Fruit fly (Drosophila melanogaster) whole organism, prepupa: Measurements from ENCODE around the gene CG15317.

Experiments used
- Blimp-1 ChIP-seq: fragments of 200-800 bp; sonication (Bioruptor generic); optimal IDR thresholded peaks from 3 replicates; lab custom pipeline; 2017; ENCODE audit warnings: missing biosample characterization, missing genetic modification characterization, mild to moderate bottlenecking, moderate library complexity, missing genetic modification reagents
- CG10631 ChIP-seq: fragments of 200-800 bp; sonication (Bioruptor generic); optimal IDR thresholded peaks from 2 replicates; lab custom pipeline; 2016; ENCODE audit warnings: missing biosample characterization, missing genetic modification characterization
- CG11294 ChIP-seq: fragments of 200-800 bp; sonication (Bioruptor generic); IDR thresholded peaks from 2 replicates; pipeline ENCODE4 v1.3.6; 2022; ENCODE audit warnings: missing biosample characterization, missing genetic modification characterization
- CG11762 ChIP-seq: fragments of 200-800 bp; sonication (Bioruptor generic); optimal IDR thresholded peaks from 3 replicates; lab custom pipeline; 2016; ENCODE audit warnings: missing biosample characterization, missing genetic modification characterization; ENCODE audit not compliant: insufficient read depth
- CG11902 ChIP-seq: fragments of 200-800 bp; sonication (Bioruptor generic); optimal IDR thresholded peaks from 3 replicates; lab custom pipeline; 2016; ENCODE audit warnings: missing biosample characterization, missing genetic modification characterization
- CG15336 ChIP-seq: fragments of 200-800 bp; sonication (Bioruptor generic); IDR thresholded peaks from 2 replicates; pipeline ENCODE4 v1.3.6; 2022; ENCODE audit warnings: missing biosample characterization, missing genetic modification characterization
- CG1621 ChIP-seq: fragments of 200-800 bp; sonication (Bioruptor generic); optimal IDR thresholded peaks from 3 replicates; lab custom pipeline; 2018; ENCODE audit warnings: missing biosample characterization, mild to moderate bottlenecking, missing genetic modification characterization
- CG16779 ChIP-seq: fragments of 200-800 bp; sonication (Bioruptor generic); optimal IDR thresholded peaks from 3 replicates; lab custom pipeline; 2017; ENCODE audit warnings: missing biosample characterization, mild to moderate bottlenecking, missing genetic modification characterization
- CG3032 ChIP-seq: fragments of 200-800 bp; optimal IDR thresholded peaks from 2 replicates; lab custom pipeline; 2019; ENCODE audit warnings: missing biosample characterization, mild to moderate bottlenecking, missing genetic modification characterization, moderate library complexity
- CG31627 ChIP-seq: fragments of 200-800 bp; sonication (Bioruptor generic); optimal IDR thresholded peaks from 3 replicates; lab custom pipeline; 2016; ENCODE audit warnings: missing biosample characterization, missing genetic modification characterization
- CG34406 ChIP-seq: fragments of 200-800 bp; sonication (Bioruptor generic); optimal IDR thresholded peaks from 3 replicates; lab custom pipeline; 2016; ENCODE audit warnings: missing biosample characterization, missing genetic modification characterization
- CG3919 ChIP-seq: fragments of 200-800 bp; sonication (Bioruptor generic); optimal IDR thresholded peaks from 3 replicates; lab custom pipeline; 2016; ENCODE audit warnings: missing biosample characterization, missing genetic modification characterization
- CG4318 ChIP-seq: fragments of 200-800 bp; sonication (Bioruptor generic); optimal IDR thresholded peaks from 3 replicates; lab custom pipeline; 2017; ENCODE audit warnings: missing biosample characterization, mild to moderate bottlenecking, missing genetic modification characterization
- CG6163 ChIP-seq: fragments of 200-800 bp; sonication (Bioruptor generic); IDR thresholded peaks from 3 replicates; pipeline ENCODE4 v1.3.6; 2022; ENCODE audit warnings: missing biosample characterization, missing genetic modification characterization
- CG6276 ChIP-seq: fragments of 200-800 bp; sonication (Bioruptor generic); optimal IDR thresholded peaks from 2 replicates; lab custom pipeline; 2017; ENCODE audit warnings: missing biosample characterization, mild to moderate bottlenecking, missing genetic modification characterization
- CG6792 ChIP-seq: fragments of 200-800 bp; sonication (Bioruptor generic); optimal IDR thresholded peaks from 3 replicates; lab custom pipeline; 2016; ENCODE audit warnings: missing biosample characterization, missing genetic modification characterization
- CG6808 ChIP-seq: fragments of 200-800 bp; sonication (Bioruptor generic); optimal IDR thresholded peaks from 3 replicates; lab custom pipeline; 2017; ENCODE audit warnings: missing biosample characterization, missing genetic modification characterization, mild to moderate bottlenecking, moderate library complexity, missing genetic modification reagents
- CG6854 ChIP-seq: fragments of 200-800 bp; sonication (Bioruptor generic); optimal IDR thresholded peaks from 2 replicates; lab custom pipeline; 2017; ENCODE audit warnings: missing biosample characterization, mild to moderate bottlenecking, missing genetic modification characterization
- CG7368 ChIP-seq: fragments of 200-800 bp; sonication (Bioruptor generic); optimal IDR thresholded peaks from 3 replicates; lab custom pipeline; 2016; ENCODE audit warnings: missing biosample characterization, missing genetic modification characterization
- CG8119 ChIP-seq: fragments of 200-800 bp; sonication (Bioruptor generic); IDR thresholded peaks from 3 replicates; pipeline ENCODE4 v1.3.6; 2022; ENCODE audit warnings: missing biosample characterization, missing genetic modification characterization
- CG8319 ChIP-seq: fragments of 200-800 bp; sonication (Bioruptor generic); optimal IDR thresholded peaks from 3 replicates; lab custom pipeline; 2016; ENCODE audit warnings: missing biosample characterization, missing genetic modification characterization
- CG8632 ChIP-seq: fragments of 200-800 bp; sonication (Bioruptor generic); optimal IDR thresholded peaks from 3 replicates; lab custom pipeline; 2016; ENCODE audit warnings: missing biosample characterization, missing genetic modification characterization
- CG9139 ChIP-seq: fragments of 200-800 bp; sonication (Bioruptor generic); optimal IDR thresholded peaks from 3 replicates; lab custom pipeline; 2017; ENCODE audit warnings: missing biosample characterization, mild to moderate bottlenecking, missing genetic modification characterization
- Eip75B ChIP-seq: fragments of 200-800 bp; sonication (Bioruptor generic); optimal IDR thresholded peaks from 3 replicates; lab custom pipeline; 2016; ENCODE audit warnings: missing biosample characterization, missing genetic modification characterization
- Eip78C ChIP-seq: fragments of 200-800 bp; sonication (Bioruptor generic); peaks from one replicate; lab custom pipeline; 2016; ENCODE audit warnings: missing biosample characterization, missing genetic modification characterization
- Eip93F ChIP-seq: fragments of 200-800 bp; sonication (Bioruptor generic); optimal IDR thresholded peaks from 2 replicates; lab custom pipeline; 2016; ENCODE audit warnings: missing biosample characterization, mild to moderate bottlenecking, missing genetic modification characterization
- Ets21C ChIP-seq: fragments of 200-800 bp; sonication (Bioruptor generic); optimal IDR thresholded peaks from 3 replicates; lab custom pipeline; 2016; ENCODE audit warnings: missing biosample characterization, missing genetic modification characterization
- Hr38 ChIP-seq: sonication (Bioruptor generic); optimal IDR thresholded peaks from 2 replicates; lab custom pipeline; 2016; ENCODE audit warnings: missing biosample characterization, missing genetic modification characterization
- Hr39 ChIP-seq: fragments of 200-800 bp; sonication (Bioruptor generic); optimal IDR thresholded peaks from 2 replicates; lab custom pipeline; 2016; ENCODE audit warnings: missing biosample characterization, missing genetic modification characterization
- Hr4 ChIP-seq: fragments of 200-800 bp; sonication (Bioruptor generic); optimal IDR thresholded peaks from 3 replicates; lab custom pipeline; 2016; ENCODE audit warnings: missing biosample characterization, missing genetic modification characterization
- Lpt ChIP-seq: fragments of 200-800 bp; sonication (Bioruptor generic); optimal IDR thresholded peaks from 3 replicates; lab custom pipeline; 2016; ENCODE audit warnings: missing biosample characterization, missing genetic modification characterization
- Met ChIP-seq: fragments of 200-800 bp; sonication (Bioruptor generic); optimal IDR thresholded peaks from 3 replicates; lab custom pipeline; 2016; ENCODE audit warnings: missing biosample characterization, missing genetic modification characterization
- OdsH ChIP-seq: fragments of 200-800 bp; sonication (Bioruptor generic); optimal IDR thresholded peaks from 3 replicates; lab custom pipeline; 2016; ENCODE audit warnings: missing biosample characterization, missing genetic modification characterization
- Sox102F ChIP-seq: fragments of 200-800 bp; sonication (Bioruptor generic); optimal IDR thresholded peaks from 2 replicates; lab custom pipeline; 2016; ENCODE audit warnings: missing biosample characterization, mild to moderate bottlenecking, missing genetic modification characterization
- Sox15 ChIP-seq: fragments of 200-800 bp; sonication (Bioruptor generic); optimal IDR thresholded peaks from 3 replicates; lab custom pipeline; 2016; ENCODE audit warnings: missing biosample characterization, missing genetic modification characterization
- achi ChIP-seq: fragments of 200-800 bp; sonication (Bioruptor generic); optimal IDR thresholded peaks from 3 replicates; lab custom pipeline; 2016; ENCODE audit warnings: missing biosample characterization, missing genetic modification characterization
- acj6 ChIP-seq: fragments of 200-800 bp; sonication (Bioruptor generic); optimal IDR thresholded peaks from 3 replicates; lab custom pipeline; 2016; ENCODE audit warnings: missing biosample characterization, missing genetic modification characterization
- cyc ChIP-seq: fragments of 200-800 bp; sonication (Bioruptor generic); optimal IDR thresholded peaks from 3 replicates; lab custom pipeline; 2016; ENCODE audit warnings: missing biosample characterization, missing genetic modification characterization
- dac ChIP-seq: fragments of 200-800 bp; sonication (Bioruptor generic); optimal IDR thresholded peaks from 2 replicates; lab custom pipeline; 2017; ENCODE audit warnings: missing biosample characterization, mild to moderate bottlenecking, missing genetic modification characterization
- dsx ChIP-seq: fragments of 200-800 bp; optimal IDR thresholded peaks from 3 replicates; lab custom pipeline; 2019; ENCODE audit warnings: missing biosample characterization, mild to moderate bottlenecking, missing genetic modification characterization, moderate library complexity; ENCODE audit not compliant: poor library complexity, severe bottlenecking
- eg ChIP-seq: fragments of 200-800 bp; sonication (Bioruptor generic); IDR thresholded peaks from 3 replicates; pipeline ENCODE4 v1.3.6; 2022; ENCODE audit warnings: missing biosample characterization, missing genetic modification characterization
- fd59A ChIP-seq: fragments of 200-800 bp; sonication (Bioruptor generic); optimal IDR thresholded peaks from 2 replicates; lab custom pipeline; 2017; ENCODE audit warnings: missing biosample characterization, mild to moderate bottlenecking, missing genetic modification characterization, missing genetic modification reagents
- fd85E ChIP-seq: fragments of 200-800 bp; sonication (Bioruptor generic); optimal IDR thresholded peaks from 3 replicates; lab custom pipeline; 2016; ENCODE audit warnings: missing biosample characterization, missing genetic modification characterization
- fkh ChIP-seq: fragments of 200-800 bp; sonication (Bioruptor generic); optimal IDR thresholded peaks from 3 replicates; lab custom pipeline; 2017; ENCODE audit warnings: missing biosample characterization, mild to moderate bottlenecking, missing genetic modification characterization, moderate library complexity
- lz ChIP-seq: fragments of 200-800 bp; sonication (Bioruptor generic); optimal IDR thresholded peaks from 3 replicates; lab custom pipeline; 2016; ENCODE audit warnings: missing biosample characterization, missing genetic modification characterization
- net ChIP-seq: fragments of 200-800 bp; sonication (Bioruptor generic); optimal IDR thresholded peaks from 3 replicates; lab custom pipeline; 2016; ENCODE audit warnings: missing biosample characterization, missing genetic modification characterization
- pdm3 ChIP-seq: fragments of 200-800 bp; sonication (Bioruptor generic); optimal IDR thresholded peaks from 3 replicates; lab custom pipeline; 2016; ENCODE audit warnings: missing biosample characterization, missing genetic modification characterization
- spab ChIP-seq: fragments of 200-800 bp; sonication (Bioruptor generic); optimal IDR thresholded peaks from 2 replicates; lab custom pipeline; 2017; ENCODE audit warnings: missing biosample characterization, mild to moderate bottlenecking, missing genetic modification characterization, missing genetic modification reagents
- ss ChIP-seq, 2 experiments: fragments of 200-800 bp; sonication (Bioruptor generic); optimal IDR thresholded peaks; 2 replicates in 1 of 2; 3 replicates in 1 of 2; lab custom pipeline; 2017 to 2018; ENCODE audit warnings: mild to moderate bottlenecking in 2 of 2, missing biosample characterization in 2 of 2, missing genetic modification characterization in 2 of 2, moderate library complexity in 1 of 2
- svp ChIP-seq: fragments of 200-800 bp; sonication (Bioruptor generic); peaks from one replicate; lab custom pipeline; 2016; ENCODE audit warnings: missing biosample characterization, missing genetic modification characterization
- topi ChIP-seq: fragments of 200-800 bp; sonication (Bioruptor generic); optimal IDR thresholded peaks from 3 replicates; lab custom pipeline; 2016; ENCODE audit warnings: missing biosample characterization, missing genetic modification characterization
- vri ChIP-seq: fragments of 200-800 bp; sonication (Bioruptor generic); optimal IDR thresholded peaks from 3 replicates; lab custom pipeline; 2016; ENCODE audit warnings: missing biosample characterization, mild to moderate bottlenecking, missing genetic modification characterization

Gene CG15317

dm6 chrX:9579918-9580521 lies 23.7 kb upstream of the CG15317 start, which contains the start of gene LPCAT:
Gene LPCAT, minus strand, starts transcription at chrX:9579987.
- TF ChIP-seq Eip75B (GFP tag; lab: Kevin White, UChicago) (peak; percentile 50), acj6 (peak; percentile 14), Sox102F (GFP tag; lab: Kevin White, UChicago) (no peak), Eip93F (GFP tag; lab: Kevin White, UChicago) (no peak), Hr38 (GFP tag; lab: Kevin White, UChicago) (no peak), spab (no peak), net (GFP tag; lab: Kevin White, UChicago) (no peak), CG15336 (0 out of 2 replicates have a peak, but pooled peaks have one; percentile 41), CG4318 (GFP tag; lab: Kevin White, UChicago) (no peak), achi (GFP tag; lab: Kevin White, UChicago) (peak; percentile 56), CG3919 (peak; percentile 61), Met (GFP tag; lab: Kevin White, UChicago) (peak; percentile 48), CG8319 (GFP tag; lab: Kevin White, UChicago) (peak; percentile 42), Blimp-1 (GFP tag; lab: Kevin White, UChicago) (no peak), cyc (peak; percentile 86), CG6808 (GFP tag; lab: Kevin White, UChicago) (peak; percentile 26), CG7368 (GFP tag; lab: Kevin White, UChicago) (no peak), CG10631 (GFP tag; lab: Kevin White, UChicago) (peak; percentile 50), CG8632 (no peak), lz (GFP tag; lab: Kevin White, UChicago) (peak; percentile 73), svp (peak; percentile 82), CG11762 (GFP tag; lab: Kevin White, UChicago) (peak; percentile 46), CG8119 (peak; percentile 57; the same call in 2 of the 3 replicates), vri (peak; percentile 2), CG31627 (GFP tag; lab: Kevin White, UChicago) (peak; percentile 77), fkh (GFP tag; lab: Kevin White, UChicago) (no peak), Sox15 (GFP tag; lab: Kevin White, UChicago) (peak; percentile 48), OdsH (peak; percentile 46), fd59A (GFP tag; lab: Kevin White, UChicago) (no peak), CG6792 (GFP tag; lab: Kevin White, UChicago) (no peak), CG16779 (tag; lab: Kevin White, UChicago) (no peak), CG6163 (peak; percentile 70), eg (GFP tag; lab: Robert Waterston, UW) (peak; percentile 74; the same call in 2 of the 3 replicates), pdm3 (GFP tag; lab: Kevin White, UChicago) (peak; percentile 36), CG9139 (no peak), topi (GFP tag; lab: Kevin White, UChicago) (peak; percentile 81), fd85E (GFP tag; lab: Kevin White, UChicago) (no peak), CG11294 (GFP tag; lab: Robert Waterston, UW) (peak; percentile 30; the same call in 1 of the 2 replicates), CG6854 (GFP tag; lab: Kevin White, UChicago) (no peak), CG1621 (tag; lab: Kevin White, UChicago) (no peak), Lpt (GFP tag; lab: Kevin White, UChicago) (no peak), Ets21C (peak; percentile 41), CG34406 (GFP tag; lab: Kevin White, UChicago) (no peak), CG3032 (tag; lab: Kevin White, UChicago) (peak; percentile 39), ss (GFP tag; optimal IDR thresholded peaks at IDR 0.05; lab: Kevin White, UChicago) (no peak), Eip78C (GFP tag; lab: Kevin White, UChicago) (peak; percentile 92), Hr39 (GFP tag; lab: Kevin White, UChicago) (peak; percentile 71), dac (GFP tag; lab: Kevin White, UChicago) (no peak), CG6276 (GFP tag; lab: Kevin White, UChicago) (no peak), dsx (no peak), CG11902 (peak; percentile 70), Hr4 (GFP tag; lab: Kevin White, UChicago) (peak; percentile 53)
